Worm (Caenorhabditis elegans) whole organism, L2 larva: ENCODE measurements around the gene C54D1.7.

Experiments
- lin-39 ChIP-seq: fragments of 150-350 bp; optimal IDR thresholded peaks from 2 replicates; lab custom pipeline; 2014; ENCODE audit warnings: missing biosample characterization, missing genetic modification reagents, missing genetic modification characterization
- mab-5 ChIP-seq: fragments of 150-350 bp; optimal IDR thresholded peaks from 2 replicates; lab custom pipeline; 2014; ENCODE audit warnings: missing biosample characterization, missing genetic modification characterization
- nhr-11 ChIP-seq: fragments of 150-350 bp; optimal IDR thresholded peaks from 2 replicates; lab custom pipeline; 2014; ENCODE audit warnings: missing biosample characterization, missing genetic modification characterization
- nhr-237 ChIP-seq: fragments of 150-350 bp; optimal IDR thresholded peaks from 2 replicates; lab custom pipeline; 2014; ENCODE audit warnings: missing biosample characterization, missing genetic modification characterization
- nhr-6 ChIP-seq: fragments of 150-350 bp; optimal IDR thresholded peaks from 2 replicates; lab custom pipeline; 2014; ENCODE audit warnings: missing biosample characterization, missing genetic modification characterization

DNA sequence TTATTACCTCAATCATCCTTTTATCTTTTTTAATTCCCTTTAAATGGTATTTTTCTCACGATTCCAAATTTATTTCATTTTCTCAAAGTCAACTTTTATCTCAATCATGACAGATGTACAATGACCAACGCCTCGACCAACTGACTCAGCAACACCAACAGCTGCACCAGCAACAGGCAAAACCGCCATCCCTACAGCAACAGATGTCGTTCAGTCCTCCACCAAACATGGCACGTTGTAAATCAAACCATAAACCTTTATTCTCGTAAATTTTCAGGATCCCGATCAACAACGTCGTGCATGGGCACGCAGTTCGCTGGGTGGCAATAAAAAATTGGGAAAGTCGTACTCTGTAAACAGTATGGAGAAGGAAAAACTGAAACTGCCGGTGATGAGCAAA, 6.9 kb upstream of the C54D1.7 start:
- no peak for TF ChIP-seq nhr-237
- TF ChIP-seq mab-5, result no peak
- no peak for TF ChIP-seq lin-39 (tag; lab: Kevin White, UChicago)
- no peak for TF ChIP-seq nhr-11 (tag; lab: Kevin White, UChicago)
- no peak for TF ChIP-seq nhr-6
